Worm (Caenorhabditis elegans) whole organism, young adult: ENCODE results near the gene gln-5.

Experiments used
- B0035.1 ChIP-seq: sonication (generic microtip); optimal IDR thresholded peaks from 2 replicates; lab custom pipeline; 2016; ENCODE audit warnings: missing genetic modification characterization, mild to moderate bottlenecking, missing compliant biosample characterization, missing genotype, missing genetic modification reagents
- C17E4.6 ChIP-seq: fragments of 200-800 bp; sonication (Bioruptor generic); IDR thresholded peaks from 2 replicates; pipeline ENCODE4 v1.3.6; 2022; ENCODE audit warnings: missing genetic modification reagents, missing genetic modification characterization, missing compliant biosample characterization
- F23B12.7 ChIP-seq: sonication (generic microtip); optimal IDR thresholded peaks from 2 replicates; lab custom pipeline; 2017; ENCODE audit warnings: missing genetic modification characterization, mild to moderate bottlenecking, missing compliant biosample characterization, antibody characterized with exemption, moderate library complexity; ENCODE audit not compliant: insufficient read depth
- F33H1.4 ChIP-seq: fragments of 200-800 bp; sonication (Bioruptor generic); IDR thresholded peaks from 2 replicates; pipeline ENCODE4 v1.3.6; 2022; ENCODE audit warnings: missing genetic modification reagents, missing genetic modification characterization, missing compliant biosample characterization
- F37B4.10 ChIP-seq: fragments of 200-800 bp; sonication (Bioruptor generic); IDR thresholded peaks from 2 replicates; pipeline ENCODE4 v1.3.6; 2022; ENCODE audit warnings: missing genetic modification characterization, missing compliant biosample characterization
- F49E8.2 ChIP-seq: sonication (generic microtip); optimal IDR thresholded peaks from 3 replicates; lab custom pipeline; 2017; ENCODE audit warnings: missing genetic modification characterization, mild to moderate bottlenecking, missing compliant biosample characterization, antibody characterized with exemption, moderate library complexity; ENCODE audit not compliant: insufficient read depth
- F52B5.7 ChIP-seq: sonication (generic microtip); optimal IDR thresholded peaks from 2 replicates; lab custom pipeline; 2016; ENCODE audit warnings: mild to moderate bottlenecking, missing genetic modification characterization, missing compliant biosample characterization
- F57C9.4 ChIP-seq: sonication (generic microtip); optimal IDR thresholded peaks from 2 replicates; lab custom pipeline; 2017; ENCODE audit warnings: mild to moderate bottlenecking, missing genetic modification characterization, missing compliant biosample characterization
- Y67H2A.10 ChIP-seq: fragments of 200-800 bp; sonication (Bioruptor generic); conservative IDR thresholded peaks from 2 replicates; pipeline ENCODE4 v1.3.6; 2022; ENCODE audit warnings: missing genetic modification reagents, missing genetic modification characterization, missing compliant biosample characterization
- Y79H2A.3 ChIP-seq: fragments of 200-800 bp; sonication (Bioruptor generic); conservative IDR thresholded peaks from 2 replicates; pipeline ENCODE4 v1.3.6; 2022; ENCODE audit warnings: missing genetic modification reagents, missing genetic modification characterization, missing compliant biosample characterization
- aptf-3 ChIP-seq: fragments of 200-800 bp; sonication (Bioruptor generic); IDR thresholded peaks from 2 replicates; pipeline ENCODE4 v1.3.6; 2022; ENCODE audit warnings: missing genetic modification characterization, missing compliant biosample characterization
- cebp-1 ChIP-seq, 2 experiments: fragments of 200-800 bp in 1 of 2; sonication (Bioruptor generic) in 1 of 2; sonication (generic microtip) in 1 of 2; IDR thresholded peaks in 1 of 2; optimal IDR thresholded peaks in 1 of 2; 2 replicates each; pipeline versions ENCODE4 v1.3.6 to Lab custom; 2017 to 2022; ENCODE audit warnings: missing compliant biosample characterization in 2 of 2, missing genetic modification characterization in 2 of 2, mild to moderate bottlenecking in 1 of 2, missing genetic modification reagents in 1 of 2, moderate library complexity in 1 of 2
- ceh-27 ChIP-seq: fragments of 200-800 bp; sonication (Bioruptor generic); optimal IDR thresholded peaks from 2 replicates; lab custom pipeline; 2018; ENCODE audit warnings: mild to moderate bottlenecking, missing genetic modification characterization, moderate library complexity, missing compliant biosample characterization
- ceh-40 ChIP-seq: fragments of 200-800 bp; sonication (Bioruptor generic); IDR thresholded peaks from 2 replicates; pipeline ENCODE4 v1.3.6; 2022; ENCODE audit warnings: missing genetic modification characterization, missing compliant biosample characterization
- ceh-58 ChIP-seq: fragments of 200-800 bp; sonication (Bioruptor generic); IDR thresholded peaks from 2 replicates; pipeline ENCODE4 v1.3.6; 2022; ENCODE audit warnings: missing genetic modification characterization, missing compliant biosample characterization
- ceh-79 ChIP-seq: sonication (generic microtip); optimal IDR thresholded peaks from 2 replicates; lab custom pipeline; 2017; ENCODE audit warnings: mild to moderate bottlenecking, missing genetic modification characterization, missing compliant biosample characterization
- chd-7 ChIP-seq: sonication (generic microtip); optimal IDR thresholded peaks from 2 replicates; lab custom pipeline; 2016; ENCODE audit warnings: mild to moderate bottlenecking, missing genetic modification characterization, moderate library complexity, missing compliant biosample characterization
- egl-44 ChIP-seq: fragments of 200-800 bp; sonication (Bioruptor generic); IDR thresholded peaks from 2 replicates; pipeline ENCODE4 v1.3.6; 2022; ENCODE audit warnings: missing genetic modification reagents, missing genetic modification characterization, missing compliant biosample characterization
- egrh-3 ChIP-seq: fragments of 200-800 bp; sonication (Bioruptor generic); IDR thresholded peaks from 2 replicates; pipeline ENCODE4 v1.3.6; 2022; ENCODE audit warnings: missing genetic modification reagents, missing genetic modification characterization, missing compliant biosample characterization
- fkh-3 ChIP-seq: sonication (generic microtip); optimal IDR thresholded peaks from 2 replicates; lab custom pipeline; 2016; ENCODE audit warnings: mild to moderate bottlenecking, missing genetic modification characterization, missing compliant biosample characterization
- hmg-1.2 ChIP-seq: fragments of 200-800 bp; sonication (Bioruptor generic); IDR thresholded peaks from 2 replicates; pipeline ENCODE4 v1.3.6; 2022; ENCODE audit warnings: missing genetic modification reagents, missing genetic modification characterization, missing compliant biosample characterization
- lag-1 ChIP-seq: fragments of 200-800 bp; sonication (Bioruptor generic); IDR thresholded peaks from 2 replicates; pipeline ENCODE4 v1.3.6; 2022; ENCODE audit warnings: missing genetic modification reagents, missing genetic modification characterization, missing compliant biosample characterization
- lsl-1 ChIP-seq: fragments of 200-800 bp; sonication (Bioruptor generic); optimal IDR thresholded peaks from 2 replicates; lab custom pipeline; 2018; ENCODE audit warnings: mild to moderate bottlenecking, missing genetic modification characterization, moderate library complexity, missing compliant biosample characterization
- lsy-27 ChIP-seq: sonication (generic microtip); optimal IDR thresholded peaks from 2 replicates; lab custom pipeline; 2017; ENCODE audit warnings: missing genetic modification characterization, mild to moderate bottlenecking, missing compliant biosample characterization, antibody characterized with exemption, missing genotype, borderline replicate concordance; ENCODE audit not compliant: insufficient read depth
- madf-10 ChIP-seq: sonication (generic microtip); optimal IDR thresholded peaks from 2 replicates; lab custom pipeline; 2016; ENCODE audit warnings: mild to moderate bottlenecking, missing genetic modification characterization, missing compliant biosample characterization
- mel-28 ChIP-seq: sonication (generic microtip); optimal IDR thresholded peaks from 2 replicates; lab custom pipeline; 2016; ENCODE audit warnings: borderline replicate concordance, mild to moderate bottlenecking, missing genetic modification characterization, missing compliant biosample characterization
- nfya-1 ChIP-seq: sonication (generic microtip); optimal IDR thresholded peaks from 2 replicates; lab custom pipeline; 2017; ENCODE audit warnings: antibody characterized with exemption, missing compliant biosample characterization, missing genetic modification characterization, borderline replicate concordance; ENCODE audit not compliant: insufficient read depth
- nhr-120 ChIP-seq: fragments of 200-800 bp; sonication (Bioruptor generic); IDR thresholded peaks from 2 replicates; pipeline ENCODE4 v1.3.6; 2022; ENCODE audit warnings: missing genetic modification characterization, missing compliant biosample characterization
- nhr-179 ChIP-seq: sonication (generic microtip); optimal IDR thresholded peaks from 2 replicates; lab custom pipeline; 2016; ENCODE audit warnings: mild to moderate bottlenecking, missing genetic modification characterization, missing compliant biosample characterization
- nhr-27 ChIP-seq: fragments of 200-800 bp; sonication (Bioruptor generic); optimal IDR thresholded peaks from 2 replicates; lab custom pipeline; 2018; ENCODE audit warnings: mild to moderate bottlenecking, missing genetic modification characterization, moderate library complexity, missing compliant biosample characterization
- nhr-90 ChIP-seq: sonication (generic microtip); optimal IDR thresholded peaks from 2 replicates; lab custom pipeline; 2016; ENCODE audit warnings: missing genotype, mild to moderate bottlenecking, missing genetic modification characterization, missing compliant biosample characterization
- pbrm-1 ChIP-seq: fragments of 200-800 bp; sonication (Bioruptor generic); IDR thresholded peaks from 2 replicates; pipeline ENCODE4 v1.3.6; 2022; ENCODE audit warnings: missing genetic modification reagents, missing genetic modification characterization, missing compliant biosample characterization
- pha-4 ChIP-seq: fragments of 150-350 bp; sonication (generic microtip); optimal IDR thresholded peaks from 2 replicates; lab custom pipeline; 2014; ENCODE audit warnings: missing biosample characterization, missing genetic modification reagents, missing genetic modification characterization
- rec-8 ChIP-seq, 2 experiments: sonication (generic microtip); optimal IDR thresholded peaks; 2 replicates each; lab custom pipeline; 2016; ENCODE audit warnings: mild to moderate bottlenecking in 2 of 2, missing genetic modification characterization in 2 of 2, missing genetic modification reagents in 2 of 2, missing genotype in 2 of 2, missing biosample characterization in 1 of 2, missing compliant biosample characterization in 1 of 2, moderate library complexity in 1 of 2
- repo-1 ChIP-seq: sonication (generic microtip); optimal IDR thresholded peaks from 2 replicates; lab custom pipeline; 2017; ENCODE audit warnings: mild to moderate bottlenecking, missing genetic modification characterization, missing compliant biosample characterization
- snpc-3.4 ChIP-seq: sonication (generic microtip); optimal IDR thresholded peaks from 2 replicates; lab custom pipeline; 2017; ENCODE audit warnings: missing genetic modification characterization, mild to moderate bottlenecking, missing compliant biosample characterization, antibody characterized with exemption, moderate library complexity, missing genotype, missing genetic modification reagents
- snpc-4 ChIP-seq, 5 experiments: fragments of 150-350 bp in 1 of 5; sonication (generic microtip) in 4 of 5; optimal IDR thresholded peaks; 2 replicates each; lab custom pipeline; 2014 to 2018; ENCODE audit warnings: missing genetic modification characterization in 5 of 5, missing biosample characterization in 3 of 5, antibody characterized with exemption in 2 of 5, mild to moderate bottlenecking in 2 of 5, missing compliant biosample characterization in 2 of 5, missing genotype in 2 of 5, moderate library complexity in 2 of 5, missing genetic modification reagents in 1 of 5
- sptf-2 ChIP-seq: fragments of 200-800 bp; sonication (Bioruptor generic); optimal IDR thresholded peaks from 2 replicates; lab custom pipeline; 2018; ENCODE audit warnings: mild to moderate bottlenecking, missing genetic modification characterization, missing compliant biosample characterization
- tbp1 ChIP-seq: fragments of 200-800 bp; sonication (Bioruptor generic); optimal IDR thresholded peaks from 2 replicates; lab custom pipeline; 2018; ENCODE audit warnings: mild to moderate bottlenecking, missing genetic modification characterization, missing compliant biosample characterization
- zim-3 ChIP-seq: sonication (generic microtip); optimal IDR thresholded peaks from 2 replicates; lab custom pipeline; 2017; ENCODE audit warnings: mild to moderate bottlenecking, missing genetic modification characterization, moderate library complexity, missing compliant biosample characterization
- ztf-22 ChIP-seq: fragments of 200-800 bp; sonication (Bioruptor generic); optimal IDR thresholded peaks from 2 replicates; lab custom pipeline; 2018; ENCODE audit warnings: mild to moderate bottlenecking, missing genetic modification characterization, moderate library complexity, missing compliant biosample characterization

gln-5 gene

DNA sequence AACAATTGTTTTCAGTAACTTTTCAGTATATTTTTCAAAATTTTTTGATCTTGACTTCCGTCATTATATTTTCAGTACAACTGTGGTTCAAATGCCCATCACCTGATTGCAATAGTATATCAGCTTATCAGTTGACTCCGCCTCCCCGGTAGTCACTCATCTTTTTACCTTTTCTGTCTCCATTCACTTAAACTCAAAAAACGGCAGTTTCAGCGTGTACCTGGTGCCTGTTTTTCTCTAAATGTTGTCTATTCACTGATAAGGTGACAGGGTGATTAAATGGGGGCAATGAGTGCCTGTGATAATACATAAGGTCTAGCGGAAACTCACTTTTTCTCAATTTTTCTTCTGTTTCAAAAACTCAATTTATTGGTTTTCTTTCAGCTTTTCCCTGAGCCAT is 28.3 kb downstream of the gln-5 start, which contains the start of gene ZK550.2 (continued):
- no peak for TF ChIP-seq lsl-1 (GFP tag; lab: Kevin White, UChicago)
- no peak for TF ChIP-seq aptf-3
- TF ChIP-seq ceh-79 (tag; lab: Kevin White, UChicago) = no peak
- TF ChIP-seq snpc-4 (GFP tag; optimal IDR thresholded peaks at IDR 0.05; lab: Kevin White, UChicago) = no peak
- no peak for TF ChIP-seq snpc-4 (tag; optimal IDR thresholded peaks at IDR 0.05; lab: Kevin White, UChicago)
- TF ChIP-seq F23B12.7 (tag; lab: Kevin White, UChicago) = no peak
- no peak for TF ChIP-seq ceh-58
- no peak for TF ChIP-seq zim-3 (tag; lab: Kevin White, UChicago)
- TF ChIP-seq egrh-3 = no peak
- TF ChIP-seq madf-10 = no peak
- no peak for TF ChIP-seq nhr-27 (tag; lab: Kevin White, UChicago)
- TF ChIP-seq, all 124 proteins: peak for 15

DNA sequence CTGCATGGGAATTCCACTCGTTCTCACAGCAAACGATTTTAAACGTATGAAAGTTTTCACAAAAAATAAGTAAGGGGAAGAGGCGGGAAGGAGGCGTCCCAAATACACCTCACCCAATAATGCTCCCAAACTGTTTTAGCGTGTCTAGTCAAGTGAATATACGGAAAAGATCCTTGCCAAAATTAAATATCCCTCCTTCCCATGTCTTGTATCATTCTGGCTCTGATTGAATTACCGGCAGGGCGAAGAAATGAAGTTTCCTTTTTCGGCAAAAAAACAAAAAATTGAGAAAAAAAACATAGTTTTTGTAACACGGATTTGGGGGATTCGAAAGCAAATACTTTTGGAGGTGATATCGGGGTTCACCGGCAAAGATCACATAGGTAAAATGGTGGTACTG is 34.5 kb downstream of the gln-5 start:
- no peak for TF ChIP-seq rec-8 (tag; optimal IDR thresholded peaks at IDR 0.05; lab: Kevin White, UChicago)
- no peak for TF ChIP-seq F52B5.7
- no peak for TF ChIP-seq madf-10

DNA sequence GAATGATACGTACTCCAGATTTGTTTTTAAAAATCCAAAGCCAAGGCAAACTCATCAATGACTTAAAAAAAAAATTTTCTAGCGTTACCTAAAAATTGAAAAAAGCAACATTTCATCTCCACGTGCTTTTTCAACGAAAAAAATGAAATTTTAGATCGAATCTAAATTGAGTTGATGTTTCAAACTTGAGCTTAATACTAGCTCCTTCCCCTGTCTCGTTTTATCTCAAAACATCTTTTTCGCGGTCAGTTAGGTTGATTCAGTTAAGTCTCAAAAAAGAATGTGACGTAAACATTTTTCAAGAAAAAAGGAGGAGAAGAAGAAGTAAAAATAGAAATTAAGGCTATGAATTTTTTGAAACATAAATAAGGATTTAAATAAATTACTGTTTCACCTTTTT is 36.4 kb downstream of the gln-5 start:
- TF ChIP-seq chd-7 (tag; lab: Kevin White, UChicago) (no peak), ceh-40 (GFP tag; lab: Robert Waterston, UW) (no peak), nhr-120 (GFP tag; lab: Robert Waterston, UW) (no peak), lsy-27 (tag; lab: Kevin White, UChicago) (no peak), fkh-3 (tag; lab: Kevin White, UChicago) (no peak), hmg-1.2 (GFP tag; lab: Robert Waterston, UW) (no peak)
- TF ChIP-seq, all 124 proteins: peak for 0

DNA sequence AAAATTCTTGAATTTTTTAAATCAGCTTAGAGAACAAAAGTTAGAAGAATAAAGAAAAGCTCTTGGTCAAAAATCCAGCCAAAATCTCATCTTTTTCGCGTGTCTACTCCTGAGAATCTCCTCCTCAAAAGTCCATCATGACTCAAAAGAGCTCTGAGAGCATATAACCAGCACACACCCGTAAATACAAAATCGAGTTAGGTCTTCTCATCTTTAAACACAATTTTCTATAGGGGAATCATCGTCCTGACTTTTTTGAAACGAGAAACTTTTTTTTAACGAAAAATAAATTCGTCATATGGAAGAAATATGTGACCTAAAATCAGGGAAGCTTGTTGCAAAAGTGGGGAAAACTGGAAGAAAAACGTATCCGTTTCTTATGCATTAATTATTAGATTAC is 40.0 kb downstream of the gln-5 start:
- TF ChIP-seq lag-1 (GFP tag; lab: Robert Waterston, UW) (no peak), lsl-1 (GFP tag; lab: Kevin White, UChicago) (no peak), fkh-3 (tag; lab: Kevin White, UChicago) (no peak), nhr-179 (tag; lab: Kevin White, UChicago) (no peak), Y67H2A.10 (GFP tag; lab: Robert Waterston, UW) (no peak), egl-44 (GFP tag; lab: Robert Waterston, UW) (no peak), tbp1 (GFP tag; lab: Kevin White, UChicago) (no peak), pbrm-1 (no peak), F57C9.4 (tag; lab: Kevin White, UChicago) (no peak), F52B5.7 (no peak), F37B4.10 (GFP tag; lab: Robert Waterston, UW) (no peak)

DNA sequence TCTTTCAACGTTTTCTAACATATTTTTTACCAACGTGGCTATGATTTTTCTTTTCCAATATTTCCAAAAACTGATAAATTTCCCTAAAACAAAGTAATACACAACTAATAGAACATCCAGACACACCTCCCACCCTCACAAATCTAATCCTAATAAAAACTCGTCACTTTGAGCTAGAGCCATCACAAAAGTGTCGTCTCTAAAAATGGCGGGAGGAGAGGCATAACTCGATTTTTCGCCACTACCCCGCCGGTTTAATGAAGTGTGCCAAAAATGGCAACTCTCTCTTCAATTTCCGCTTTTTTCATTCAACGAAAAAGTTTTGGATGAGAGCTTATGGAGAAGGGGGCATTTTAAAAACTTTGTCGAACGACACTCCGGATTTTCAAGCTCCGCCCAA is 40.6 kb downstream of the gln-5 start:
- TF ChIP-seq nfya-1 (tag; lab: Kevin White, UChicago) = no peak
- no peak for TF ChIP-seq mel-28 (tag; lab: Kevin White, UChicago)
- no peak for TF ChIP-seq C17E4.6 (GFP tag; lab: Robert Waterston, UW)
- TF ChIP-seq B0035.1 = no peak
- TF ChIP-seq pha-4 (tag; lab: Kevin White, UChicago) = no peak
- TF ChIP-seq cebp-1 (GFP tag; IDR thresholded peaks at IDR 0.05; lab: Robert Waterston, UW) = no peak
- no peak for TF ChIP-seq cebp-1 (tag; optimal IDR thresholded peaks at IDR 0.05; lab: Kevin White, UChicago)
- no peak for TF ChIP-seq ztf-22 (GFP tag; lab: Kevin White, UChicago)
- no peak for TF ChIP-seq ceh-27 (GFP tag; lab: Kevin White, UChicago)
- no peak for TF ChIP-seq Y79H2A.3
- TF ChIP-seq hmg-1.2 (GFP tag; lab: Robert Waterston, UW) = no peak
- no peak for TF ChIP-seq snpc-3.4 (tag; lab: Kevin White, UChicago)
- TF ChIP-seq nhr-90 = no peak
- no peak for TF ChIP-seq F49E8.2
- TF ChIP-seq repo-1 = no peak
- no peak for TF ChIP-seq F33H1.4 (GFP tag; lab: Robert Waterston, UW)
- no peak for TF ChIP-seq sptf-2
